Worm (Caenorhabditis elegans) whole organism, L3 larva: Measurements from ENCODE around the gene C03H5.3.

ENCODE experiments used
- egl-27 ChIP-seq: sonication (generic microtip); optimal IDR thresholded peaks from 4 replicates; lab custom pipeline; 2017; ENCODE audit warnings: missing biosample characterization, missing genetic modification reagents, missing genetic modification characterization
- elt-2 ChIP-seq: sonication (generic microtip); optimal IDR thresholded peaks from 2 replicates; lab custom pipeline; 2016; ENCODE audit warnings: missing genetic modification reagents, mild to moderate bottlenecking, missing genetic modification characterization, missing compliant biosample characterization
- elt-3 ChIP-seq, 3 experiments: fragments of 150-350 bp in 1 of 3; sonication (generic microtip) in 2 of 3; optimal IDR thresholded peaks; 2 replicates in 2 of 3; 4 replicates in 1 of 3; lab custom pipeline; 2014 to 2017; ENCODE audit warnings: missing biosample characterization in 3 of 3, missing genetic modification characterization in 3 of 3
- nhr-25 ChIP-seq: sonication (generic microtip); optimal IDR thresholded peaks from 2 replicates; lab custom pipeline; 2017; ENCODE audit warnings: missing biosample characterization, missing genetic modification characterization
- nhr-28 ChIP-seq: fragments of 150-350 bp; optimal IDR thresholded peaks from 2 replicates; lab custom pipeline; 2014; ENCODE audit warnings: missing biosample characterization, missing genetic modification characterization
- nhr-76 ChIP-seq: fragments of 150-350 bp; sonication (generic microtip); optimal IDR thresholded peaks from 5 replicates; lab custom pipeline; 2014; ENCODE audit warnings: missing biosample characterization, missing genetic modification characterization
- unc-39 ChIP-seq: sonication (generic microtip); optimal IDR thresholded peaks from 4 replicates; lab custom pipeline; 2017; ENCODE audit warnings: missing biosample characterization, missing genetic modification characterization
- unc-62 ChIP-seq: fragments of 150-350 bp; sonication (generic microtip); optimal IDR thresholded peaks from 4 replicates; lab custom pipeline; 2014; ENCODE audit warnings: missing biosample characterization, missing genetic modification reagents, missing genetic modification characterization
- zag-1 ChIP-seq: fragments of 150-350 bp; optimal IDR thresholded peaks from 2 replicates; lab custom pipeline; 2014; ENCODE audit warnings: missing biosample characterization, missing genetic modification characterization

- TF ChIP-seq nhr-25 (tag; lab: Kevin White, UChicago), result no peak
- no peak for TF ChIP-seq zag-1 (tag; lab: Kevin White, UChicago)
- TF ChIP-seq unc-39, result no peak
- no peak for TF ChIP-seq elt-3 (tag; optimal IDR thresholded peaks at IDR 0.05; lab: Kevin White, UChicago)
- no peak for TF ChIP-seq unc-62 (GFP tag; lab: Kevin White, UChicago)
- TF ChIP-seq egl-27 (tag; lab: Kevin White, UChicago), result no peak
- no peak for TF ChIP-seq nhr-76 (tag; lab: Kevin White, UChicago)
- TF ChIP-seq nhr-28 (tag; lab: Kevin White, UChicago), result no peak
- no peak for TF ChIP-seq elt-2 (tag; lab: Kevin White, UChicago)
Measured at ce11 chrII:370394-370793, 15.5 kb upstream of the C03H5.3 start.
